Worm (Caenorhabditis elegans): ENCODE results near the gene nhr-226.
"Not testable (repeated sequence)": the region's sequence is repeated elsewhere in the genome, so short reads cannot be mapped to it uniquely, and the experiment has no call there.

DNA sequence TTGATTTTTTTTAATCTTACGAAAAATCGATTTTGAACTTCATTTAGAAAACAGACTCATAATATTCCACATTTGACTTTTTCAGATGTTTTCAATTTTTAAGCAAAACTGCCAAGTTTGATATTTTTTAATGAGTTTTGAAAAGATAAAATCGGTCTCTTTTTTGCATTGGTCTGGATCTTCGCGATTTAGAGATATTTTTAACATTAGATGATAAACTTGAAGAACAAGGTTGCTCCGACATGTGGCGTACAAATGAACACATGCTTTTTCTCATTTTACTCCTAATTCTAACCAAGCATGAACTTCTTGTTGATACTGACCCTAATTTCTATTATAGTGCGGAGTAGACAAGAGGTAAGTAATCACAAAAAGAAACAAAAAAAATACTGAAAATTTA lies 36.9 kb downstream of the nhr-226 start, which contains the start of gene irld-32:
- TF ChIP-seq dao-5, W03F9.2, him-1 (tag; optimal IDR thresholded peaks at IDR 0.05): not testable (repeated sequence)

All from whole organism, L4/young adult.